Fruit fly (Drosophila melanogaster): ENCODE data around the gene mRpL4.

Gene mRpL4

DNA sequence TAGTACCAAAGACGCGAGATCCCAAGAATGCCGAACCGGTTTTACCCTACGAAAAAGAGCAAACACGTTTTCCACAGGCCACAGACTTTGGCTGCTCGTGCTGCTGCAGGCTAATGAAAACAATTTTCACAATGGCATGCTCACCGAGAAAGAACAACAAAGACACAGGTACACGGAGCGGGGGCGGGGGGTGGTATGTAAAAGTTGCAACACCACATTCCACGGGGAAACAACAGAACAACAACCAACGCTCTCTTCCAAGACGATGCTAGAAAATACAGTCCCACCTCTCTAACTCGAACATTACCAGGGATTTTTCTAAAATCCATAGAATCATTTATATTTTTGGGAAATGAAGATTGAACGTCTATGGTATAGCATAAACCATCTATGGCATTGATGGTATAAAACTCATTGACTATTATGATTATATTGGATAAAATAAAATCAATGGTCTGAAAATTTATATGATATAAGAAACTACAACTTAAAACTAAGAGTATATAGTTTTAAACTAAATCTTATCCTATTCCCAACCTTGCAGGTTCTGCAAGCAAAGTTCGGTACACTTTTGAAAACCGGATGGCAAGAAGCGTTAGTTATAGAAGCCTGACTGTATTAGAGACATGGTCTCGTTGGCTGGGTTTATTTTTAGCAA, 47.4 kb downstream of the mRpL4 start (continued):
- no peak for TF ChIP-seq CG6854 (GFP tag; optimal IDR thresholded peaks at IDR 0.05)
- TF ChIP-seq spab (GFP tag; optimal IDR thresholded peaks at IDR 0.05) = no peak
- TF ChIP-seq CG6276 (GFP tag; optimal IDR thresholded peaks at IDR 0.05) = peak; percentile 11
- no peak for TF ChIP-seq fkh (GFP tag; optimal IDR thresholded peaks at IDR 0.05)
- TF ChIP-seq CG8119 (GFP tag; IDR thresholded peaks at IDR 0.05) = peak; percentile 62
- no peak for TF ChIP-seq CG11762 (GFP tag; optimal IDR thresholded peaks at IDR 0.05; ENCODE audit: insufficient read depth)
- no peak for TF ChIP-seq CG6163 (GFP tag; IDR thresholded peaks at IDR 0.05)
- peak; percentile 15 for TF ChIP-seq Smox (GFP tag; optimal IDR thresholded peaks at IDR 0.05)

DNA sequence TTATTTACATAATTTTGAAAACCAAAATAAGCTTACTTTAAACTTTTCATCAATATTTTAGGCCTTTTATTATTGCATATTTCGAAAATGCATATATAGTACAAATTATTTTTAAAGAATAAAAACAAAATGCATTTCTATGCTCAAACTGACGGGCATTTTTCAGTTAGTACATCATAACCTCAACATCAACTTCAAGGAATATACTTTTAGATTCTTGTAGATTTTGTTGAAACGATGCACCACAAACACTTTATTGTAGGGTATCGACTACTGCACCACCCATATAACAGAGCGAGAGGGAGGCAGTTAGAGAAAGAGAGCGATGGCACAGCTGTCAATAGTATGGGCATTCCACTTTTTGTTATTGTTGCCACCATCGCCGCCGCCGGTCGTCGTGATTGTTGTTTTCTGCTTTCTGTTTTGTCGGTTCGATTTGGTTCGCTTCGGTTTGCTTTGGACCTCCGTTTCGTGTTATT, 49.1 kb downstream of the mRpL4 start:
- TF ChIP-seq svp (GFP tag) = peak; percentile 79
- peak; percentile 60 for TF ChIP-seq CG8319 (GFP tag; optimal IDR thresholded peaks at IDR 0.05)
- TF ChIP-seq CG7368 (GFP tag; optimal IDR thresholded peaks at IDR 0.05) = peak; percentile 70
- TF ChIP-seq pdm3 (GFP tag; optimal IDR thresholded peaks at IDR 0.05) = peak; percentile 93
- TF ChIP-seq fd85E (GFP tag; optimal IDR thresholded peaks at IDR 0.05) = no peak
- TF ChIP-seq Ets21C (GFP tag; optimal IDR thresholded peaks at IDR 0.05) = peak; percentile 42
- peak; percentile 83 for TF ChIP-seq CG10669 (GFP tag; optimal IDR thresholded peaks at IDR 0.05)
- TF ChIP-seq Gug (GFP tag; IDR thresholded peaks at IDR 0.05) = peak; percentile 84
- TF ChIP-seq CG6163 (GFP tag; IDR thresholded peaks at IDR 0.05) = peak; percentile 72
- TF ChIP-seq ss (GFP tag; optimal IDR thresholded peaks at IDR 0.05) = peak; percentile 71 to 74
- TF ChIP-seq CG6792 (GFP tag; optimal IDR thresholded peaks at IDR 0.05) = peak; percentile 76
- TF ChIP-seq salr (GFP tag; optimal IDR thresholded peaks at IDR 0.05) = peak; percentile 72 to 98
- peak; percentile 41 for TF ChIP-seq CG9139 (GFP tag; optimal IDR thresholded peaks at IDR 0.05)
- peak; percentile 77 for TF ChIP-seq CG11294 (GFP tag; IDR thresholded peaks at IDR 0.05)
- TF ChIP-seq CG3919 (GFP tag; optimal IDR thresholded peaks at IDR 0.05) = peak; percentile 89
- peak; percentile 52 for TF ChIP-seq CG31627 (GFP tag; optimal IDR thresholded peaks at IDR 0.05)
- peak; percentile 96 for TF ChIP-seq CG4318 (GFP tag; optimal IDR thresholded peaks at IDR 0.05)
- TF ChIP-seq cyc (GFP tag; optimal IDR thresholded peaks at IDR 0.05) = peak; percentile 52
- TF ChIP-seq CG8119 (GFP tag; IDR thresholded peaks at IDR 0.05) = peak; percentile 94
- peak; percentile 63 for TF ChIP-seq Sox102F (GFP tag; optimal IDR thresholded peaks at IDR 0.05)
- peak; percentile 73 for TF ChIP-seq Smox (GFP tag; optimal IDR thresholded peaks at IDR 0.05)
- peak; percentile 95 for TF ChIP-seq CG10631 (GFP tag; optimal IDR thresholded peaks at IDR 0.05)
- TF ChIP-seq dsx (GFP tag; optimal IDR thresholded peaks at IDR 0.05; ENCODE audit: poor library complexity, severe bottlenecking) = peak; percentile 81
- peak; percentile 95 for TF ChIP-seq net (GFP tag; optimal IDR thresholded peaks at IDR 0.05)
- peak; percentile 93 for TF ChIP-seq OdsH (GFP tag; optimal IDR thresholded peaks at IDR 0.05)
- TF ChIP-seq spab (GFP tag; optimal IDR thresholded peaks at IDR 0.05) = peak; percentile 79
- TF ChIP-seq CG11902 (GFP tag; optimal IDR thresholded peaks at IDR 0.05) = peak; percentile 55
- TF ChIP-seq lz (GFP tag; optimal IDR thresholded peaks at IDR 0.05) = peak; percentile 79
- TF ChIP-seq CG11762 (GFP tag; optimal IDR thresholded peaks at IDR 0.05; ENCODE audit: insufficient read depth) = peak; percentile 84
- TF ChIP-seq Blimp-1 (GFP tag; optimal IDR thresholded peaks at IDR 0.05) = peak; percentile 7
- peak; percentile 91 for TF ChIP-seq Sox14 (GFP tag; optimal IDR thresholded peaks at IDR 0.05)
- peak; percentile 35 for TF ChIP-seq Hr38 (GFP tag; optimal IDR thresholded peaks at IDR 0.05)
- no peak for TF ChIP-seq Eip93F (GFP tag; optimal IDR thresholded peaks at IDR 0.05)
- peak; percentile 82 for TF ChIP-seq eg (GFP tag; IDR thresholded peaks at IDR 0.05)
- peak; percentile 79 for TF ChIP-seq CG8632 (GFP tag; optimal IDR thresholded peaks at IDR 0.05)
- TF ChIP-seq CG3032 (tag; optimal IDR thresholded peaks at IDR 0.05) = peak; percentile 86
- peak; percentile 71 for TF ChIP-seq Hr39 (GFP tag; optimal IDR thresholded peaks at IDR 0.05)
- peak; percentile 40 for TF ChIP-seq vri (GFP tag; optimal IDR thresholded peaks at IDR 0.05)
- TF ChIP-seq esn (GFP tag; optimal IDR thresholded peaks at IDR 0.05) = peak; percentile 75
- TF ChIP-seq achi (GFP tag; optimal IDR thresholded peaks at IDR 0.05) = peak; percentile 93
- TF ChIP-seq fd59A (GFP tag; optimal IDR thresholded peaks at IDR 0.05) = peak; percentile 89
- peak; percentile 94 for TF ChIP-seq Lpt (GFP tag; optimal IDR thresholded peaks at IDR 0.05)
- TF ChIP-seq Met (GFP tag; optimal IDR thresholded peaks at IDR 0.05) = peak; percentile 81
- TF ChIP-seq fkh (GFP tag; optimal IDR thresholded peaks at IDR 0.05) = peak; percentile 63
- peak; percentile 98 for TF ChIP-seq Hr4 (GFP tag; optimal IDR thresholded peaks at IDR 0.05)
- peak; percentile 89 for TF ChIP-seq Eip75B (GFP tag; optimal IDR thresholded peaks at IDR 0.05)
